Fruit fly (Drosophila melanogaster) whole organism, embryonic: ENCODE results near the gene Hmt4-20.

ENCODE experiments used
- Asciz ChIP-seq: fragments of 200-800 bp; sonication (Bioruptor generic); optimal IDR thresholded peaks from 2 replicates; lab custom pipeline; 2017; ENCODE audit warnings: missing biosample characterization, mild to moderate bottlenecking, missing genetic modification characterization, missing genetic modification reagents
- B-H2 ChIP-seq: fragments of 200-800 bp; sonication (Bioruptor generic); optimal IDR thresholded peaks from 2 replicates; lab custom pipeline; 2018; ENCODE audit warnings: missing biosample characterization, mild to moderate bottlenecking, missing genetic modification characterization
- CG10366 ChIP-seq: fragments of 200-800 bp; sonication (Bioruptor generic); IDR thresholded peaks from 2 replicates; pipeline ENCODE4 v1.3.6; 2022; ENCODE audit warnings: missing biosample characterization, missing genetic modification characterization
- CG12219 ChIP-seq: fragments of 200-800 bp; sonication (Bioruptor generic); optimal IDR thresholded peaks from 3 replicates; lab custom pipeline; 2018; ENCODE audit warnings: missing biosample characterization, mild to moderate bottlenecking, missing genetic modification characterization
- CG12744 ChIP-seq: fragments of 200-800 bp; sonication (Bioruptor generic); optimal IDR thresholded peaks from 2 replicates; lab custom pipeline; 2016; ENCODE audit warnings: missing biosample characterization, missing genetic modification characterization
- CG13123 ChIP-seq: fragments of 200-800 bp; sonication (Bioruptor generic); optimal IDR thresholded peaks from 2 replicates; lab custom pipeline; 2016; ENCODE audit warnings: missing biosample characterization, missing genetic modification characterization
- CG15601 ChIP-seq: fragments of 200-800 bp; sonication (Bioruptor generic); optimal IDR thresholded peaks from 3 replicates; lab custom pipeline; 2019; ENCODE audit warnings: missing biosample characterization, mild to moderate bottlenecking, missing genetic modification characterization, moderate library complexity
- CG2116 ChIP-seq: fragments of 200-800 bp; sonication (Bioruptor generic); optimal IDR thresholded peaks from 3 replicates; lab custom pipeline; 2018; ENCODE audit warnings: missing biosample characterization, mild to moderate bottlenecking, missing genetic modification characterization
- CG2120 ChIP-seq: fragments of 200-800 bp; sonication (Bioruptor generic); optimal IDR thresholded peaks from 3 replicates; lab custom pipeline; 2016; ENCODE audit warnings: missing biosample characterization, missing genetic modification characterization
- CG31224 ChIP-seq: fragments of 200-800 bp; sonication (Bioruptor generic); IDR thresholded peaks from 2 replicates; pipeline ENCODE4 v1.3.6; 2022; ENCODE audit warnings: missing biosample characterization, missing genetic modification characterization
- CG32532 ChIP-seq: fragments of 200-800 bp; sonication (Bioruptor generic); IDR thresholded peaks from 2 replicates; pipeline ENCODE4 v1.3.6; 2022; ENCODE audit warnings: missing biosample characterization, missing genetic modification characterization
- CG33213 ChIP-seq: fragments of 200-800 bp; sonication (Bioruptor generic); optimal IDR thresholded peaks from 3 replicates; lab custom pipeline; 2016; ENCODE audit warnings: missing biosample characterization, missing genetic modification characterization
- CG4404 ChIP-seq: fragments of 200-800 bp; sonication (Bioruptor generic); IDR thresholded peaks from 2 replicates; pipeline ENCODE4 v1.3.6; 2022; ENCODE audit warnings: missing biosample characterization, missing genetic modification characterization
- CG4707 ChIP-seq: fragments of 200-800 bp; sonication (Bioruptor generic); optimal IDR thresholded peaks from 2 replicates; lab custom pipeline; 2018; ENCODE audit warnings: missing biosample characterization, mild to moderate bottlenecking, missing genetic modification characterization, moderate library complexity
- CG4820 ChIP-seq: fragments of 200-800 bp; sonication (Bioruptor generic); optimal IDR thresholded peaks from 3 replicates; lab custom pipeline; 2016; ENCODE audit warnings: missing biosample characterization, missing genetic modification characterization
- CG7271 ChIP-seq: fragments of 200-800 bp; sonication (Bioruptor generic); optimal IDR thresholded peaks from 2 replicates; lab custom pipeline; 2018; ENCODE audit warnings: missing biosample characterization, mild to moderate bottlenecking, missing genetic modification characterization, moderate library complexity
- CG7839 ChIP-seq: fragments of 200-800 bp; sonication (Bioruptor generic); optimal IDR thresholded peaks from 3 replicates; lab custom pipeline; 2018; ENCODE audit warnings: missing biosample characterization, mild to moderate bottlenecking, missing genetic modification characterization, moderate library complexity
- D19A ChIP-seq: fragments of 200-800 bp; optimal IDR thresholded peaks from 3 replicates; lab custom pipeline; 2019; ENCODE audit warnings: missing biosample characterization, mild to moderate bottlenecking, missing genetic modification characterization, moderate library complexity
- Doc3 ChIP-seq: fragments of 200-800 bp; sonication (Bioruptor generic); IDR thresholded peaks from 3 replicates; pipeline ENCODE4 v1.3.6; 2022; ENCODE audit warnings: missing biosample characterization, missing genetic modification characterization; ENCODE audit not compliant: partially characterized antibody
- H2.0 ChIP-seq: fragments of 200-800 bp; sonication (Bioruptor generic); IDR thresholded peaks from 2 replicates; pipeline ENCODE4 v1.3.6; 2022; ENCODE audit warnings: missing biosample characterization, missing genetic modification characterization
- HmgD ChIP-seq: fragments of 200-800 bp; sonication (Bioruptor generic); optimal IDR thresholded peaks from 3 replicates; lab custom pipeline; 2016; ENCODE audit warnings: missing biosample characterization, missing genetic modification characterization
- Hr78 ChIP-seq, 2 experiments: fragments of 200-800 bp in 1 of 2; fragments of >200 bp in 1 of 2; sonication (Bioruptor generic) in 1 of 2; optimal IDR thresholded peaks; 2 replicates each; lab custom pipeline; 2017 to 2019; ENCODE audit warnings: missing biosample characterization in 2 of 2, missing genetic modification characterization in 2 of 2, mild to moderate bottlenecking in 1 of 2, moderate library complexity in 1 of 2
- Kr ChIP-seq: fragments of 200-800 bp; sonication (Bioruptor generic); optimal IDR thresholded peaks from 2 replicates; lab custom pipeline; 2017; ENCODE audit warnings: missing biosample characterization, mild to moderate bottlenecking, missing genetic modification characterization
- Mad ChIP-seq: fragments of 200-800 bp; sonication (Bioruptor generic); optimal IDR thresholded peaks from 2 replicates; lab custom pipeline; 2016; ENCODE audit warnings: missing biosample characterization, missing genetic modification characterization
- Max ChIP-seq: fragments of 200-800 bp; sonication (Bioruptor generic); optimal IDR thresholded peaks from 2 replicates; lab custom pipeline; 2016; ENCODE audit warnings: missing biosample characterization, mild to moderate bottlenecking, missing genetic modification characterization
- Mes4 ChIP-seq: fragments of 200-800 bp; sonication (Bioruptor generic); optimal IDR thresholded peaks from 2 replicates; lab custom pipeline; 2016; ENCODE audit warnings: missing biosample characterization, missing genetic modification characterization
- Nf-YA ChIP-seq: fragments of 200-800 bp; sonication (Bioruptor generic); IDR thresholded peaks from 2 replicates; pipeline ENCODE4 v1.3.6; 2022; ENCODE audit warnings: missing biosample characterization, missing genetic modification characterization
- Xbp1 ChIP-seq: fragments of 200-800 bp; sonication (Bioruptor generic); optimal IDR thresholded peaks from 3 replicates; lab custom pipeline; 2016; ENCODE audit warnings: missing biosample characterization, mild to moderate bottlenecking, missing genetic modification characterization
- bcd ChIP-seq: fragments of 200-800 bp; sonication (Bioruptor generic); optimal IDR thresholded peaks from 2 replicates; lab custom pipeline; 2017; ENCODE audit warnings: missing biosample characterization, mild to moderate bottlenecking, missing genetic modification characterization
- bowl ChIP-seq: fragments of 200-800 bp; sonication (Bioruptor generic); IDR thresholded peaks from 2 replicates; pipeline ENCODE4 v1.3.6; 2022; ENCODE audit warnings: missing biosample characterization, missing genetic modification characterization
- bsh ChIP-seq, 2 experiments: fragments of 200-800 bp; sonication (Bioruptor generic); optimal IDR thresholded peaks; 2 replicates each; lab custom pipeline; 2017 to 2018; ENCODE audit warnings: mild to moderate bottlenecking in 2 of 2, missing biosample characterization in 2 of 2, missing genetic modification characterization in 2 of 2, moderate library complexity in 1 of 2
- croc ChIP-seq: fragments of 200-800 bp; sonication (Bioruptor generic); conservative IDR thresholded peaks from 3 replicates; pipeline ENCODE4 v1.3.6; 2022; ENCODE audit warnings: missing biosample characterization, missing genetic modification characterization
- cwo ChIP-seq: fragments of 200-800 bp; sonication (Bioruptor generic); optimal IDR thresholded peaks from 3 replicates; lab custom pipeline; 2017; ENCODE audit warnings: missing biosample characterization, missing genetic modification characterization, mild to moderate bottlenecking, moderate library complexity, missing genetic modification reagents
- da ChIP-seq: fragments of 200-800 bp; sonication (Bioruptor generic); optimal IDR thresholded peaks from 2 replicates; lab custom pipeline; 2016; ENCODE audit warnings: missing biosample characterization, missing genetic modification characterization
- danr ChIP-seq: fragments of 200-800 bp; sonication (Bioruptor generic); IDR thresholded peaks from 2 replicates; pipeline ENCODE4 v1.3.6; 2022; ENCODE audit warnings: missing biosample characterization, missing genetic modification characterization
- disco-r ChIP-seq: fragments of 200-800 bp; sonication (Bioruptor generic); optimal IDR thresholded peaks from 2 replicates; lab custom pipeline; 2016; ENCODE audit warnings: missing biosample characterization, missing genetic modification characterization
- gcm2 ChIP-seq: fragments of 200-800 bp; sonication (Bioruptor generic); optimal IDR thresholded peaks from 2 replicates; lab custom pipeline; 2016; ENCODE audit warnings: missing biosample characterization, missing genetic modification characterization
- gem ChIP-seq: fragments of 200-800 bp; sonication (Bioruptor generic); optimal IDR thresholded peaks from 2 replicates; lab custom pipeline; 2019; ENCODE audit warnings: missing biosample characterization, mild to moderate bottlenecking, missing genetic modification characterization, moderate library complexity
- gro ChIP-seq: fragments of 200-800 bp; sonication (Bioruptor generic); optimal IDR thresholded peaks from 2 replicates; lab custom pipeline; 2016; ENCODE audit warnings: missing biosample characterization, missing genetic modification characterization
- her ChIP-seq: fragments of 200-800 bp; sonication (Bioruptor generic); optimal IDR thresholded peaks from 2 replicates; lab custom pipeline; 2016; ENCODE audit warnings: missing biosample characterization, missing genetic modification characterization
- lola ChIP-seq, 3 experiments: fragments of >200 bp in 2 of 3; fragments of 200-800 bp in 1 of 3; sonication (Bioruptor generic) in 1 of 3; optimal IDR thresholded peaks; 2 replicates each; lab custom pipeline; 2017 to 2019; ENCODE audit warnings: missing biosample characterization in 3 of 3, missing genetic modification characterization in 3 of 3, mild to moderate bottlenecking in 1 of 3, moderate library complexity in 1 of 3
- mld ChIP-seq: fragments of 200-800 bp; sonication (Bioruptor generic); IDR thresholded peaks from 3 replicates; pipeline ENCODE4 v1.3.6; 2022; ENCODE audit warnings: missing biosample characterization, missing genetic modification characterization; ENCODE audit not compliant: partially characterized antibody
- odd ChIP-seq: fragments of 200-800 bp; sonication (Bioruptor generic); optimal IDR thresholded peaks from 2 replicates; lab custom pipeline; 2017; ENCODE audit warnings: missing biosample characterization, mild to moderate bottlenecking, missing genetic modification characterization
- pros ChIP-seq: fragments of 200-800 bp; sonication (Bioruptor generic); optimal IDR thresholded peaks from 3 replicates; lab custom pipeline; 2019; ENCODE audit warnings: missing biosample characterization, mild to moderate bottlenecking, missing genetic modification characterization, moderate library complexity
- sim ChIP-seq: fragments of 200-800 bp; sonication (Bioruptor generic); IDR thresholded peaks from 2 replicates; pipeline ENCODE4 v1.3.6; 2022; ENCODE audit warnings: missing biosample characterization, missing genetic modification characterization
- sima ChIP-seq: fragments of 200-800 bp; sonication (Bioruptor generic); optimal IDR thresholded peaks from 2 replicates; lab custom pipeline; 2016; ENCODE audit warnings: missing biosample characterization, missing genetic modification characterization
- sisA ChIP-seq: fragments of 200-800 bp; sonication (Bioruptor generic); IDR thresholded peaks from 2 replicates; pipeline ENCODE4 v1.3.6; 2022; ENCODE audit warnings: missing biosample characterization, missing genetic modification characterization
- tgo ChIP-seq: fragments of 200-800 bp; sonication (Bioruptor generic); IDR thresholded peaks from 3 replicates; pipeline ENCODE4 v1.3.6; 2022; ENCODE audit warnings: missing biosample characterization, missing genetic modification characterization
- twi ChIP-seq: fragments of 200-800 bp; optimal IDR thresholded peaks from 2 replicates; lab custom pipeline; 2019; ENCODE audit warnings: missing biosample characterization, mild to moderate bottlenecking, missing genetic modification characterization, moderate library complexity
- unpg ChIP-seq: fragments of 200-800 bp; sonication (Bioruptor generic); optimal IDR thresholded peaks from 3 replicates; lab custom pipeline; 2018; ENCODE audit warnings: missing biosample characterization, mild to moderate bottlenecking, missing genetic modification characterization, moderate library complexity

Hmt4-20 gene

dm6 chrX:621132-621555 lies 34.7 kb downstream of the Hmt4-20 start, which contains the start of the genes CG13365 and Vsp37A (continued):
- TF ChIP-seq gem (tag; lab: Kevin White, UChicago) (peak; percentile 52), CG2120 (peak; percentile 62), Asciz (GFP tag; lab: Kevin White, UChicago) (no peak), Mad (peak; percentile 6), CG15601 (peak; percentile 38), pros (GFP tag; lab: Kevin White, UChicago) (no peak), CG12219 (no peak), Max (GFP tag; lab: Kevin White, UChicago) (peak; percentile 52), Mes4 (GFP tag; lab: Kevin White, UChicago) (peak; percentile 17), twi (tag; lab: Kevin White, UChicago) (peak; percentile 10), CG4404 (GFP tag; lab: Robert Waterston, UW) (peak; percentile 29; the same call in 1 of the 2 replicates), bcd (GFP tag; lab: Kevin White, UChicago) (peak; percentile 39), bowl (GFP tag; lab: Robert Waterston, UW) (no peak), CG12744 (GFP tag; lab: Kevin White, UChicago) (no peak), sisA (GFP tag; lab: Robert Waterston, UW) (0 out of 2 replicates have a peak, but pooled peaks have one; percentile 13), CG13123 (GFP tag; lab: Kevin White, UChicago) (peak; percentile 7), Kr (GFP tag; lab: Kevin White, UChicago) (no peak), disco-r (GFP tag; lab: Kevin White, UChicago) (peak; percentile 24), lola (GFP tag; optimal IDR thresholded peaks at IDR 0.05; lab: Kevin White, UChicago) (peak in 1 of 3 experiments; percentile 39), croc (GFP tag; lab: Robert Waterston, UW) (peak; percentile 28; the same call in 1 of the 3 replicates), CG10366 (peak; percentile 20; the same call in 1 of the 2 replicates), danr (GFP tag; lab: Robert Waterston, UW) (no peak), tgo (GFP tag; lab: Robert Waterston, UW) (peak; percentile 31; the same call in 2 of the 3 replicates), mld (GFP tag; lab: Robert Waterston, UW) (no peak), CG2116 (GFP tag; lab: Kevin White, UChicago) (peak; percentile 39), CG32532 (GFP tag; lab: Robert Waterston, UW) (peak; percentile 35; the same call in 1 of the 2 replicates), Nf-YA (GFP tag; lab: Robert Waterston, UW) (peak; percentile 39; the same call in 1 of the 2 replicates), gro (GFP tag; lab: Kevin White, UChicago) (no peak), cwo (GFP tag; lab: Kevin White, UChicago) (no peak), Xbp1 (GFP tag; lab: Kevin White, UChicago) (peak; percentile 50), CG7839 (peak; percentile 45), H2.0 (no peak), CG31224 (GFP tag; lab: Robert Waterston, UW) (no peak), HmgD (GFP tag; lab: Kevin White, UChicago) (peak; percentile 14), unpg (GFP tag; lab: Kevin White, UChicago) (no peak), D19A (tag; lab: Kevin White, UChicago) (no peak), gcm2 (GFP tag; lab: Kevin White, UChicago) (no peak), Hr78 (GFP tag; optimal IDR thresholded peaks at IDR 0.05; lab: Kevin White, UChicago) (no peak), CG4707 (no peak), da (GFP tag; lab: Kevin White, UChicago) (peak; percentile 38), CG33213 (GFP tag; lab: Kevin White, UChicago) (peak; percentile 28), odd (GFP tag; lab: Kevin White, UChicago) (no peak), sim (no peak), B-H2 (peak; percentile 41), sima (GFP tag; lab: Kevin White, UChicago) (no peak), CG7271 (tag; lab: Kevin White, UChicago) (no peak), bsh (GFP tag; optimal IDR thresholded peaks at IDR 0.05; lab: Kevin White, UChicago) (no peak), Doc3 (GFP tag; lab: Robert Waterston, UW) (no peak), CG4820 (peak; percentile 15), her (peak; percentile 38)
